Worm (Caenorhabditis elegans): ENCODE measurements around the gene F56D6.6.

DNA sequence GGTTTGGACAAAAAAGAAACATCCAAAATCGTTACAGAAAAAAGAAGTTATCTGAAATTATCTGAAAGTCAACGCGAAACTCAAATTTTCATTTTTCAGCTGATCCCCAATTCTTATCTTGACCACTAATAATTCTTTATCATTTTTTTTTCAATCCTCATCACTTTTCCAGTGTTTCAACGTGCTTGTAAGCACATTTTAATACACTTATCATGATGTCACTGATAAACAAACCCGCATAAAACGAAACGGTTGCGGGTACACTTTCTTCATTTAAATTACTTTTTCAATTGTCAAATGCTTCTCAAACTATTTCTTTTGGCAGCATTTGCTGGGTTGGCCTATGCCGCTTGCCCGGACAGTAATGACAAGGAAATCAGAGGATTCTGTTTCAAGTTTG, 18.8 kb downstream of the F56D6.6 start, which contains the start of gene clec-67:
- TF ChIP-seq dve-1 (tag; optimal IDR thresholded peaks at IDR 0.05) (no peak), nfya-1 (tag; optimal IDR thresholded peaks at IDR 0.05) (no peak), zip-5 (tag; optimal IDR thresholded peaks at IDR 0.05) (no peak), mec-3 (tag; optimal IDR thresholded peaks at IDR 0.05; ENCODE audit: borderline replicate concordance) (no peak), pag-3 (tag; optimal IDR thresholded peaks at IDR 0.05; ENCODE audit: borderline replicate concordance) (no peak), lin-11 (tag; optimal IDR thresholded peaks at IDR 0.05) (no peak), K09A11.1 (tag; optimal IDR thresholded peaks at IDR 0.05; ENCODE audit: insufficient read depth) (no peak), hlh-8 (tag; optimal IDR thresholded peaks at IDR 0.05) (no peak)
